Worm (Caenorhabditis elegans) whole organism, late embryonic: Measurements from ENCODE around the gene C26E6.12.

ENCODE experiments used
- ama-1 ChIP-seq: fragments of 150-350 bp; optimal IDR thresholded peaks from 2 replicates; lab custom pipeline; 2014
- ceh-22 ChIP-seq: sonication (generic microtip); optimal IDR thresholded peaks from 2 replicates; lab custom pipeline; 2017; ENCODE audit warnings: missing biosample characterization, missing genetic modification characterization
- ceh-24 ChIP-seq: sonication (generic microtip); optimal IDR thresholded peaks from 2 replicates; lab custom pipeline; 2016; ENCODE audit warnings: mild to moderate bottlenecking, missing genetic modification characterization, missing compliant biosample characterization
- dmd-4 ChIP-seq: sonication (generic microtip); optimal IDR thresholded peaks from 2 replicates; lab custom pipeline; 2016; ENCODE audit warnings: borderline replicate concordance, missing genetic modification characterization, missing compliant biosample characterization
- ets-4 ChIP-seq: sonication (generic microtip); optimal IDR thresholded peaks from 2 replicates; lab custom pipeline; 2016; ENCODE audit warnings: missing genetic modification characterization, missing compliant biosample characterization
- hlh-13 ChIP-seq: fragments of 200-800 bp; sonication (Bioruptor generic); optimal IDR thresholded peaks from 2 replicates; lab custom pipeline; 2018; ENCODE audit warnings: mild to moderate bottlenecking, missing genetic modification characterization, missing compliant biosample characterization
- hlh-8 ChIP-seq: sonication (generic microtip); optimal IDR thresholded peaks from 2 replicates; lab custom pipeline; 2016; ENCODE audit warnings: missing genotype, missing genetic modification characterization, missing compliant biosample characterization
- madf-2 ChIP-seq: sonication (generic microtip); optimal IDR thresholded peaks from 2 replicates; lab custom pipeline; 2017; ENCODE audit warnings: missing genetic modification characterization, missing compliant biosample characterization
- ref-2 ChIP-seq: sonication (generic microtip); optimal IDR thresholded peaks from 2 replicates; lab custom pipeline; 2016; ENCODE audit warnings: missing genetic modification characterization, missing compliant biosample characterization
- rnt-1 ChIP-seq: sonication (generic microtip); optimal IDR thresholded peaks from 2 replicates; lab custom pipeline; 2016; ENCODE audit warnings: missing genetic modification characterization, missing compliant biosample characterization
- sox-4 ChIP-seq: sonication (generic microtip); optimal IDR thresholded peaks from 2 replicates; lab custom pipeline; 2017; ENCODE audit warnings: mild to moderate bottlenecking, missing genetic modification characterization, inconsistent platforms, missing compliant biosample characterization
- tbx-7 ChIP-seq: sonication (generic microtip); optimal IDR thresholded peaks from 2 replicates; lab custom pipeline; 2016; ENCODE audit warnings: missing genotype, missing genetic modification characterization, missing compliant biosample characterization
- unc-55 ChIP-seq: sonication (generic microtip); optimal IDR thresholded peaks from 2 replicates; lab custom pipeline; 2017; ENCODE audit warnings: missing biosample characterization, missing genetic modification reagents, missing genetic modification characterization
- unc-86 ChIP-seq: sonication (generic microtip); optimal IDR thresholded peaks from 2 replicates; lab custom pipeline; 2016; ENCODE audit warnings: missing genetic modification characterization, missing compliant biosample characterization

- no peak for TF ChIP-seq ref-2
- TF ChIP-seq ama-1: no peak
- no peak for TF ChIP-seq hlh-8
- TF ChIP-seq unc-86 (tag; lab: Kevin White, UChicago): no peak
- TF ChIP-seq unc-55: no peak
- TF ChIP-seq ceh-22: no peak
- no peak for TF ChIP-seq rnt-1 (tag; lab: Kevin White, UChicago)
- no peak for TF ChIP-seq tbx-7 (tag; lab: Kevin White, UChicago)
- no peak for TF ChIP-seq madf-2 (tag; lab: Kevin White, UChicago)
- no peak for TF ChIP-seq dmd-4 (tag; lab: Kevin White, UChicago)
- no peak for TF ChIP-seq sox-4
- TF ChIP-seq ceh-24 (tag; lab: Kevin White, UChicago): no peak
- TF ChIP-seq ets-4: no peak
- no peak for TF ChIP-seq hlh-13
These were observed 7.2 kb upstream of the C26E6.12 start, which contains the start of gene rpb-2 for ce11 chrIII:4939267-4939666.
